Worm (Caenorhabditis elegans) whole organism, mixed stage, embryonic: ENCODE results near the gene srlf-10.

Experiments used
- nhr-12 ChIP-seq: fragments of 150-350 bp; optimal IDR thresholded peaks from 2 replicates; lab custom pipeline; 2014; ENCODE audit warnings: missing biosample characterization, missing genetic modification characterization
- pha-4 ChIP-seq: fragments of 150-350 bp; optimal IDR thresholded peaks from 2 replicates; lab custom pipeline; 2018; ENCODE audit warnings: missing biosample characterization, missing genetic modification reagents, missing genetic modification characterization

- TF ChIP-seq pha-4 (tag; lab: Kevin White, UChicago) (no peak), nhr-12 (tag; lab: Kevin White, UChicago) (no peak)
Observed at ce11 chrIII:13439415-13439814, 37.4 kb downstream of the srlf-10 start, which contains the start of gene ciao-2B.
